Worm (Caenorhabditis elegans) whole organism, dauer: ENCODE data around the gene athp-2.

Source experiments
- unc-62 ChIP-seq: sonication (generic microtip); optimal IDR thresholded peaks from 2 replicates; lab custom pipeline; 2017; ENCODE audit warnings: missing biosample characterization, missing genetic modification reagents, missing genetic modification characterization

athp-2 gene

ce11 chrII:4326420-4326819 lies 13.6 kb upstream of the athp-2 start, which contains the start of gene pfd-2:
Gene pfd-2, plus strand, starts transcription at chrII:4326720.
- TF ChIP-seq unc-62 (GFP tag; lab: Kevin White, UChicago) = no peak

ce11 chrII:4328716-4329115 lies 11.3 kb upstream of the athp-2 start, which contains the start of gene H20J04.4:
Gene H20J04.4, plus strand, starts transcription at chrII:4329016.
- TF ChIP-seq unc-62 (GFP tag; lab: Kevin White, UChicago) = no peak

DNA sequence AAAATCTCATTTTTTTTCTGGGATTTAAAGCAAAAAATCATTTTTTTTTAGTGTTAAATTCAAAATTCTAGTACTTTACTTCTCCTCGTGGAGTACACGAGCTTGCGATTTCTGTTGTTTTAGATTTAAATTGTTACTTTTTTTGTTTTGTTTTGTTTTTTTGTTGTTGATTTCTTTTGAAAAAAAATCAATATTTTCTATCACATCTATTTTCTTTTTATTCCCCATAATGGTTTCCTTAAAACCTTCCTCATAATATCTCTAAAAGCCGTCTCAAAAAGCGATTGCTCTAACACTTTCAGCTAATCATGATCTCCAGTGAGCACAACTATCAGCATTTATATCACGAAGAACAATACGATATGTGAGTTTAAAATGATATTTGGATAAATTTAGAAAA lies 5.5 kb upstream of the athp-2 start, which contains the start of gene madf-3:
TSS of gene madf-3 (plus strand) at position 301 of the 400 bp plus-strand sequence.
- TF ChIP-seq unc-62 (GFP tag; lab: Kevin White, UChicago) = no peak

DNA sequence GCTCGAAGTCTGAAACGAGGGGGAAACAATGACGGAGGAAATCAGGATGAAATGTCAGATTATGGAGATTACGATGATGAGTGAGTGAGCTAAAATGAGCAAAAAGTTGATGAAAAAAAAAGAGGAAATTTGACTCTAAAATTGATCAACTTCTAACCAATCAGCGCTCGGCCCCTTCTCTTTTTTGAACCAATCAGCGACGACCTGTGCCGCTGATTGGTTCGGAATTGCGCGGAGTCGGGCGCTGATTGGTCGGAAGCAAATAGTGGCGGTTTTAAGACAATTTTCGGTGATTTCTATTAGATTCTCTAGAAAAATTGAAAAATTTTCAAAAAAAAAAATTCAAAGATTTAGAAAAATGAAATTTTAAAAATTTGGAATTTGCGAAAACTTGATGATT lies 2.3 kb upstream of the athp-2 start:
- no peak for TF ChIP-seq unc-62 (GFP tag; lab: Kevin White, UChicago)

DNA sequence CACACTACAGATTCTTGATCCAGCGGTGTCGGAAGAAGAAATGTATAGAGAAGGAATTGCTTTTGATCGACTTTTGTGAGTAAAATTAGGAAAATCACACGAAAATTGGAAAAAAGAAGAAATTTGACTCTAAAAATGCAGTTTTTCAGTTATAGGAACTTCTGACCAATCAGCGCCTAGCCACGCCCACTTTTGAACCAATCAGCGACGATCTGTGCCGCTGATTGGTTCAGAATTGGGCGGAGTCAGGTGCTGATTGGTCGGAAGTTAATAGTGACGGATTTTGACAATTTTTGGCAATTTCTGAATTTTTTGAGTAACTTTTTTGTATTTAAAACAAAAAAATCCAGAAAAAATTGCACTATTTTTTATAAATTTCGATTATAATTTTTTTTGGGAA lies 1.5 kb downstream of the athp-2 start:
- TF ChIP-seq unc-62 (GFP tag; lab: Kevin White, UChicago) = no peak

DNA sequence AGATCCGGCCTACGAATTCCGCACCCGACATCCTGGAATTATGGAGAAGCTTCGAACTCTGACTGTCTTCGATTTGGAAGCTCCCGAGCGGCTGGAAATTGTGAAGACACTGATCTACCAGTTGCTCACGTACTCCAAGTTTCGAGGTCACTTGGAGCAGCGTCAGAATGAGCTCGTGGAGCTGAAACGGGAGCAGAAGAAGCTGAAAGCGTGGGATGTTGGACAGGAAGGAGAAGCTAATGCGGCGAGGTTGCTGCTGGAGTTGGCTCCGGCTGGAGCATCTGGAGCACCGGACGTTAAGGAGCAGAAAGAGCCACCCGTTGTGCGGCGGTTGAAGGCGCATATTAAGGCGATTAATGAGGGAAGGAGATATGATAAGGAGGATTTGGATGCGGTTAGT lies 4.3 kb downstream of the athp-2 start:
- TF ChIP-seq unc-62 (GFP tag; lab: Kevin White, UChicago) = no peak

DNA sequence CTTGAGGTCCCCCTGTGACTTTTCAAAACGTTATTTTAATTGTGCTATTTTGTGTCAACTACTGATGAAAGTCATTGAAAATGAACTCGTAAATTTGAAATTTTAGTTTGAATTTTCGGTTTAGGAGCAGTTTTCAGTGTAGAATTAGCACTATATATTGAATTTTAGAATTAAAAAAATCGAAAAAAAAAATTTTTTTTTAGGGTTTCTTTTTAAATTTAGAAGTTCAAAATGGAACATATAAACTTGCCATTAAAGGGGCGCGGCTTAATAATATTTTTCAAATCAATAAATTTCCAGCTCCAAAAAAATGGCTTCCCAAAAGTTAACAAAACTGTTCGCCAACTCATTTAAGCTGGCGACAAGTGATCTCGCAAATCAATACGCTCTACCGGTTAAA lies 10.9 kb downstream of the athp-2 start, which contains the start of gene H20J04.9:
TSS of gene H20J04.9 (plus strand) at position 301 of the 400 bp plus-strand sequence.
- no peak for TF ChIP-seq unc-62 (GFP tag; lab: Kevin White, UChicago)

DNA sequence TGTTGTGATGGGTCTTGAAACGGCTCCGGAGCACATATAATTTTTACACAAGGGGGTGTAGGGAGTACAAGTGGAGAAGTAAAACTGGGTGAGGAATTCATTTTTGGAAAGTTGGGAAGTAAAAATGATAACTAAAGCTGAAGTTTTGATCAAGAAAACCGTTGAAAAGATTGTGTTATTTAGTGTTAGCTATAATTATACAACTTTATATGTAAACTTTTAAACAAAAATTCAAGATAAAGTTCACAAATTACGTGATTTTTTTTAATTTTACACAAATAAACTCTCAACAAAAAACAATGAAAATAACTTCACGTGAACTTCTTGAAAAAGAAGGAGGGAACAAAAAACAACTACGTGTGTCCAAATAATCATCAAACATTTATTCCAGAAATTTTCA lies 15.2 kb downstream of the athp-2 start, which contains the start of the genes H20J04.7 and H20J04.1:
TSS of gene H20J04.7 (minus strand) at position 101 of the 400 bp plus-strand sequence.
TSS of gene H20J04.1 (plus strand) at position 397 of the 400 bp plus-strand sequence.
- TF ChIP-seq unc-62 (GFP tag; lab: Kevin White, UChicago) = no peak

ce11 chrII:4358765-4359164 lies 18.8 kb downstream of the athp-2 start, which contains the start of gene lat-2:
Gene lat-2, plus strand, starts transcription at chrII:4359065.
- no peak for TF ChIP-seq unc-62 (GFP tag; lab: Kevin White, UChicago)

DNA sequence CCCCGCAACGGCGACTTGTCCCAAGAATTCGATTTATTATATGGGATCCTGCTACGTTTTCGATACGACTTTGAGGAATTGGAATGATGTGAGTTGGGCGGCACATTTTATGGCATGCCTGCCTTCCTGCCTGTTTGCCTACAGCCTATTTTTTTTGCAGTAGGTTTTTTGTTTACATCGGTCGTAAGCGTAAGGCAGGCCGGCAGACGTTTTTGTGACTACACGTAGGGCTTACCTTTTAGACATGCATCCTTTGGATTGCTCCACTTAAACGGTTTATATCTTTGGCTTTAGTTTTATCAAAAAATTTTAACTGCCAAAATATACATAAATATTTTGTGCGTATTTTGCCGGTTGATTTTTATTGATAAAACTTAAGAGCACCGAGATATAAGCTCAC lies 19.2 kb downstream of the athp-2 start:
- TF ChIP-seq unc-62 (GFP tag; lab: Kevin White, UChicago) = no peak

DNA sequence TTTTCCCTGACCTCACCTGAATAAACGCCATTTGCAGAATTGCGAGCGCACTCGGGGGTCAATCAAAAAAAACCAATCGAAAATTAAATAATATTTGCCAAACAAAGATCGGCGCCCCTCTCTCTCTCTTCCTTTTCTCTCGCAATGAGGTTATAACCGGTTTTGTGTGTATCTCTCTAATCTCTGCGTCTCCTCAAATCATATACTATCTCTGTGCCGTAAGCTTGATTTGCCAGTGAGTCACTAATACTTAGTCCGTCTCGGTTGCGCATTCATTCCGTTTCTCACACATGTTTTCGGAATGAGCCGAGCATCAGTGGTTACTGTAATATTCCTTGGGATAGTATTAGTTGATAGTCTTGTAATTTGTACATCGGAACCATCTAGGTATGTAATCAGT lies 22.1 kb downstream of the athp-2 start:
- no peak for TF ChIP-seq unc-62 (GFP tag; lab: Kevin White, UChicago)

DNA sequence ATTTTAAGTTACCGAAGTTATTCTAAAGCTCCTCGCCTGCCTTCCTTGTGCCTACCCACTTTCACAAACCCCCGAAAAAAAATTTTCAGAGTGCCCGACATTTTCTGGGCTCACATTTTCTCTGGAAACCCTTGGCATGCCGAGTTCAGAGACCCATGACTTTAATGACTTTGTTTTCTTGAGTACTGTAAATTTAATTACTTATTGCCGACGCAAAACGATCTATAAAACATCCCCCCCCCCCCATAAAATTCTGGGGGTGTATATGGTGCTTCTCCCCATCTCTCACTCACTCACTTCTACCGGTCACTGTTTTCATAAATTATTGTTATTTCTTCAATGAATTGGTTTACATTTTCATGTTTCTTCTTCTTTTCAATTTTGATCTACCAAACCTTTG lies 27.9 kb downstream of the athp-2 start, which contains the start of gene try-9:
TSS of gene try-9 (plus strand) at position 301 of the 400 bp plus-strand sequence.
- no peak for TF ChIP-seq unc-62 (GFP tag; lab: Kevin White, UChicago)

DNA sequence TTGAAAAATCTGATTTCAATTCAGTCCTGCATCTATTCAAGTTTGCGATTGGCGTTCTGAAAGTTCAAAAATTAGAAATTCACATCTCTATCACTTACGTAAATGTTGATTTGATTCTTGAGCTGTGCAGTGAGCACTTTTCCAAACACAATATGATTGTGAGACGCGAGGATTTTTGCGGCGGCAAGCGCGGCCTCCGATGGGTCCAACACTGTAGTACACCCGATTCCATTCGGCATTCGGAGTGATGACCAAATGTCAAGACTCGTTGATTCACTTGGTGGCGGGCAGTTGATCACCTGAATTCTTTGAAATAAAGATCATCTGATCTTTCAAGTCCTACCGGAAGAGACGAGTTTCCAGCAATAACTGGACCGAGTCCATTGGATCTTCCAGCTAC lies 29.7 kb downstream of the athp-2 start:
- TF ChIP-seq unc-62 (GFP tag; lab: Kevin White, UChicago) = no peak

- no peak for TF ChIP-seq unc-62 (GFP tag; lab: Kevin White, UChicago)
These were observed 30.9 kb downstream of the athp-2 start for ce11 chrII:4370842-4371241.

DNA sequence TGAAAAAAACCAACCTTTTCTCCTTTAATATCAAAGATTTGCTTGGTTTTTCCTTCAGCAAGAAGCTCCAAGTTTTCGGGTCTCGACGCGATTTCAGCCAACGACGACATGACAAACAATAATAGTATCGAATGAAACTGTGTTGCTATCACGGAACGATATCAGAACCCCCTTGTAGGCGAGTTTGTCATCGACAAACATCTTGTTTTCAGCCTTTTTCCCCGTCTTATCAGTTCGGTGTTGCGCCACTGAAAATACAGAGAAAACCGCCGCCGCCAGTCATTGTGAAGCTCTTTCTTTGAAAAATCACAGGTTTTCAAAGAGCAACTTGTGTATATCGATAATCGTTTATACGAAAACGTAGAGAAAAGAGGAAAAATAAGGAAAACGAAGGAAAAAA lies 32.4 kb downstream of the athp-2 start, which contains the start of gene paic-1:
TSS of gene paic-1 (minus strand) at position 120 of the 400 bp plus-strand sequence.
- TF ChIP-seq unc-62 (GFP tag; lab: Kevin White, UChicago) = no peak

DNA sequence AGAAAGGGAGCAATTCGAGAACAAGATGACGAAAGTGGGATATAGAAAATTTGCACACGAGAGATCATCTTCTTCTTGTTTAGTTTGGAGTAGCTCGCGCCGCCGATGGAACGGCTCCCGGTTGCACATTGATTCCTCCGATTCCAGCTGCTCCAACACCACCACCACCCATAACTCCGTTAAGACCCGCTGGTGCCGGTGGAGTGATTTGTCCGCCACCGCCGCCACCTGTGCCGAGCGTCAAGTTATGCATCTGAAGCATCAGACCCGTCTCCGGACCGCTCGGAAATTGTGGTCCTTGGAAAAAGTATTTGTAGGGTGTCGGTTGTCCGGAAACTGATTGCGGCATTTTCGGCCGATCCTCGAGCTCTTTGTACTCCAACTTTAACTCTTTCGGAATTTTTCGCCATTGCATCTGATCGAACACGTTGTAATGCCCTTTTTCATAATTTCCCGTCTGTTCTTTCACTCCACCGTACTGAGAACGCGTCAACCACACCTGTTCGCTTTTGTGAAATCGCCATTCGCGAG lies 33.0 kb downstream of the athp-2 start:
- no peak for TF ChIP-seq unc-62 (GFP tag; lab: Kevin White, UChicago)

DNA sequence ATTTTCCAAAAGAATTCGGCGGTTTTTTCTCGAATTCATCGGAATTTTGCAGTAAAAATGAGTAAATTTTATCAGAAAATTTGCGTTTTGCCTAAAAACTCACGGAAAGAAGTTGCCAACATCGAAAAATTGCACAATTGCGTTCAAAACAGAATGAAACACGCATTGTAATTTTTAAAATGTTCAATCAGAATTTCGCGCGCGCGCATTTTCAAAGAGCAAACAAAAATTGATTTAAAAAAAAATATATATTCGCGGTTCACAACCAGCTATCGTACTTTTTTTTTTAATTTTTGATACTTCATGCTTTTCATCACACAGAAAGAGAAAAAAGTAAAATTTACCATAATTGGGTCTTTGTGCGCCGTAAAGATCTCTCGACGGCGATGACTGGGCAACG lies 34.9 kb downstream of the athp-2 start:
- TF ChIP-seq unc-62 (GFP tag; lab: Kevin White, UChicago) = no peak
